Worm (Caenorhabditis elegans): ENCODE results near the gene C02F5.10.

C02F5.10 gene

DNA sequence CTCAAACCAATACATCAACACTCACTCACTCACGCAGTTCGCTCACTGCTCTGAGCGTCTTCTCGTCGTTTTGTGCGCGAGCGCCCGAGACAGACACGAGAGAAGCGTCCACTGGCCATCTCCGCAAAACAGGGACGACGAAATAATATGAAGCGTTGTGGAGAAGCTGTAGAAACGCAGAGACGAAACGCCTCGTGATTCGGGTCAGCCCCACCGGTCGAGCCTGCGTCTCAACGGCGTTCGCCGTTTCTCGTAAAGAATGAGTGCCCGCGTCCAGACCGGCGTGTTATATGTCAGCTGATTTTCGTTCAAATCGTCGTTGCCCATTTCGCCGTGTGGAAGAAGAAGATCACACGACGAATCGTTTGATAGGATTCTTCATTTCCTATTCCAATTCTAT is 21.8 kb downstream of the C02F5.10 start, which contains the start of gene fbxl-1 (continued):
- TF ChIP-seq nhr-237 (tag; optimal IDR thresholded peaks at IDR 0.05) (no peak), vab-15 (tag; optimal IDR thresholded peaks at IDR 0.05) (no peak), mef-2 (tag; optimal IDR thresholded peaks at IDR 0.05) (peak; percentile 58), C16A3.4 (tag; optimal IDR thresholded peaks at IDR 0.05) (peak; percentile 82), ama-1 (optimal IDR thresholded peaks at IDR 0.05) (no peak), ceh-63 (GFP tag; optimal IDR thresholded peaks at IDR 0.05) (peak; percentile 13), hlh-17 (GFP tag; optimal IDR thresholded peaks at IDR 0.05; ENCODE audit: borderline replicate concordance) (no peak), unc-98 (GFP tag; IDR thresholded peaks at IDR 0.05) (no peak), lin-13 (GFP tag; optimal IDR thresholded peaks at IDR 0.05) (peak; percentile 65), sptf-1 (tag; optimal IDR thresholded peaks at IDR 0.05) (no peak), unc-30 (tag; optimal IDR thresholded peaks at IDR 0.05) (no peak), lin-15B (tag; optimal IDR thresholded peaks at IDR 0.05) (no peak)

DNA sequence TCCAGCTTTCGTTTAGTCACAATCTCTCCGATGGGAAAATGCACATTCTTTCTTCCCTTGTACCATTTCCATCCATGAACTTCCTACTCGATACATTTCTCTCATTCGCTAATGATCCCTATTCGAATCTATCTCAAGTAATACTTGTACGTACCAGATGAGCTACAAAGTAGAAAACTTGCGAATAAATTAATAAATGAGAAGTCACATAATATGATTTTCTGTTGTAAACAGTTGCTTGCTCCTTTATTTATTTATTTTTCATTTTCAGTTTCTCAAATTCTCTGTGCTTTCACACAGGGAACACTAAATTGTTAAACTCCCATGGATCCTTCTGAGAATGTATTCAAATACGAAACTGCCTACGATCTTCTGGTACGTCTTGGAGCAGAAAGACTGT is 23.1 kb downstream of the C02F5.10 start, which contains the start of gene rfs-1:
TSS of gene rfs-1 (plus strand) at position 301 of the 400 bp plus-strand sequence.
- no peak for TF ChIP-seq ets-5 (GFP tag; IDR thresholded peaks at IDR 0.05)

DNA sequence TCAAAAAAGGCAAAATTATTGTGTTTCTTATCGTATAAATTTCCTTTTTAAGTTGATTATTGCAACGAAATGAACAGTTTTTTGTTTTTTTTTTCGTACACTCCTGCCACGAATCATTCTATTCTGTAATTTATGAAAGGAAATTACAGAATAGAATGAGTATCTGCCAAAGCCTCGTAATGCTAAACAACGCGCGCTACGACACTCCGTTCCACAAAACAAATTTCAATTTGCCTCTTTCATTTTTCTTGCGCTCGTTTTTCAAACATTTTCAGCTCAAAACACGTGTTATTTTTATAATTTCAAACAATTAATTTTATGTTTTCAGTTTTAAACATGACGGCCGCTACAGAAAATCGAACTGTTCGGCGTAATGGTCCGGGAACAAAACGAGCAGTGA is 24.5 kb downstream of the C02F5.10 start, which contains the start of gene mob-4:
TSS of gene mob-4 (plus strand) at position 329 of the 400 bp plus-strand sequence.
- TF ChIP-seq snu-23 (GFP tag; optimal IDR thresholded peaks at IDR 0.05) (peak; percentile 6), dpl-1 (GFP tag; optimal IDR thresholded peaks at IDR 0.05) (peak in 1 of 3 experiments; percentile 33), efl-1 (optimal IDR thresholded peaks at IDR 0.05) (peak in 1 of 2 experiments; percentile 17), efl-1 (GFP tag; optimal IDR thresholded peaks at IDR 0.05 in 1 of 2) (peak; percentile 25 to 62), lsy-2 (tag; optimal IDR thresholded peaks at IDR 0.05) (peak in 1 of 2 experiments; percentile 26), nhr-20 (tag; optimal IDR thresholded peaks at IDR 0.05) (no peak)

DNA sequence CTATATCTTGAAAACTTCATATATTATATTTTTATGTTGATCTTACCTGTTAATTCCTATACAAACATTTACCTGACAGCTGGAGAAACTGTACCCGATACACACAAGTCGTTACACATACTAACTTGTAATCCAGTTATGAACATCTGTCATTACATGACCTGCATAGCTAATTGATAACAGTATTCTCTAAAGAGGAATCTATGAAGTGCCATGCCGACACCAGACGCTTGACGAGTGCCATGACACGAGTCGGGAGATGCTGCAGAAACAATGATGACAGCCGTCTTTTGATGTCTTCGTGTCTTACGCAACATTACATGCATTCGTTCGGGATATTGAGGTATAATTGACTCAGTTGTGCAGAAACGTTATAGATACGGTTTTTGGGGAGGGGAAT is 29.2 kb downstream of the C02F5.10 start:
- TF ChIP-seq pax-3 (tag; optimal IDR thresholded peaks at IDR 0.05) = no peak
- TF ChIP-seq ztf-11 (tag; optimal IDR thresholded peaks at IDR 0.05) = peak in 1 of 2 experiments; percentile 57
- peak; percentile 6 for TF ChIP-seq tbx-2 (tag; optimal IDR thresholded peaks at IDR 0.05)
- no peak for TF ChIP-seq vab-15 (tag; optimal IDR thresholded peaks at IDR 0.05)
- peak; percentile 79 for TF ChIP-seq unc-86 (tag; optimal IDR thresholded peaks at IDR 0.05)

DNA sequence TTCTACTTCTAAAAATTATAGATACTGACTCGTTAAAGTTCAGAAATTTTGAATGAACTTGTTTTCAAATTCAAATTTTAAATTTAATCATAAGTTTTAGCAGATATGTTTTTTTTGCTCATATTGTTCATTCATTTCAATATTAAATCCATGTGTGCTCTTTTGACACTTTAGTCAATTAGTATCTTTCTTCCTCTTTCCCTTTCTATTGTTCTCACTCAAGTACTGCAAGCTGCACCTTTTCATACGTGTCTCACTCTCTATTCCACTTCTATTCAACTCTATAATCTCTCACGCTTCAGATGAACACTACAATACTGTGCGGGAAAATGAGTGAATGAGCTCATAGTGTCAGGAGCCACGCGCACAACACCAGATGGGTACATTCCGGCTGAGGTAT is 31.4 kb downstream of the C02F5.10 start, which contains the start of gene C30A5.16:
TSS of gene C30A5.16 (plus strand) at position 301 of the 400 bp plus-strand sequence.
- TF ChIP-seq nhr-76 (tag; optimal IDR thresholded peaks at IDR 0.05) = no peak
- no peak for TF ChIP-seq fos-1 (tag; optimal IDR thresholded peaks at IDR 0.05)
- no peak for TF ChIP-seq fkh-8 (tag; optimal IDR thresholded peaks at IDR 0.05)
- no peak for TF ChIP-seq aly-2 (tag; optimal IDR thresholded peaks at IDR 0.05)
- TF ChIP-seq egl-27 (tag; optimal IDR thresholded peaks at IDR 0.05) = no peak
- no peak for TF ChIP-seq alr-1 (tag; optimal IDR thresholded peaks at IDR 0.05; ENCODE audit: borderline replicate concordance)
- TF ChIP-seq dsc-1 (tag; optimal IDR thresholded peaks at IDR 0.05) = peak; percentile 11
- TF ChIP-seq xbp-1 (tag; optimal IDR thresholded peaks at IDR 0.05) = no peak
- TF ChIP-seq ztf-11 (tag; optimal IDR thresholded peaks at IDR 0.05) = no peak
- TF ChIP-seq efl-1 (optimal IDR thresholded peaks at IDR 0.05) = no peak
- peak in 1 of 2 experiments; percentile 34 for TF ChIP-seq efl-1 (GFP tag; optimal IDR thresholded peaks at IDR 0.05 in 1 of 2)

DNA sequence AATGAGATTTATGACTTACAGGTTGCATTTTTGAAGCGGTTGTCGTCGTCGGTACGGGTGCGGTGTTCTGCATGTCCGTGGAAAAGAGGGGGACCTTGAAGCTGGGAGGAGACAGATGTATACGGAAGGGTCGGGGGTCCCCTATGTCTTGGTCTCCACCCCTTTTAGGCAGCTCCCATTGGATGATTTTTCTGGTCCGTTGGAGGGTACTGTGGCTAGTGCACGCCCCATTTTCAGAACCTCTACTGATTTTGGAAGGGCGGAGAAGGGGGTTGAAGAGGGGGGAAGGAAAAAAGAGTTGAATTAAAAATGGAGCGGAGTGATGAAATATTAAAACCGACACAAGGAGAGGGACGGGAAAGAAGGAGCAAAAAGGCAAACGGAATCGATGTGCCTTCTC is 33.1 kb downstream of the C02F5.10 start, which contains the start of gene unc-86:
TSS of gene unc-86 (minus strand) at position 113 of the 400 bp plus-strand sequence.
- TF ChIP-seq skn-1 (tag; optimal IDR thresholded peaks at IDR 0.05) = no peak
- peak; percentile 4 for TF ChIP-seq lin-14 (GFP tag; optimal IDR thresholded peaks at IDR 0.05)
- TF ChIP-seq unc-86 (tag; optimal IDR thresholded peaks at IDR 0.05) = peak; percentile 86
- peak in 1 of 2 experiments; percentile 31 for TF ChIP-seq lsy-2 (tag; optimal IDR thresholded peaks at IDR 0.05)

All from whole organism, L1 larva.